Fruit fly (Drosophila melanogaster) whole organism, prepupa: ENCODE results near the gene CG10761.
A peak's percentile ranks its signal among the peaks of the same experiment; 100 is the strongest.

Experiments used
- Blimp-1 ChIP-seq: fragments of 200-800 bp; sonication (Bioruptor generic); optimal IDR thresholded peaks from 3 replicates; lab custom pipeline; 2017; ENCODE audit warnings: missing biosample characterization, missing genetic modification characterization, mild to moderate bottlenecking, moderate library complexity, missing genetic modification reagents
- CG10631 ChIP-seq: fragments of 200-800 bp; sonication (Bioruptor generic); optimal IDR thresholded peaks from 2 replicates; lab custom pipeline; 2016; ENCODE audit warnings: missing biosample characterization, missing genetic modification characterization
- CG10669 ChIP-seq: fragments of 200-800 bp; sonication (Bioruptor generic); optimal IDR thresholded peaks from 3 replicates; lab custom pipeline; 2018; ENCODE audit warnings: missing biosample characterization, mild to moderate bottlenecking, missing genetic modification characterization, moderate library complexity
- CG11294 ChIP-seq: fragments of 200-800 bp; sonication (Bioruptor generic); IDR thresholded peaks from 2 replicates; pipeline ENCODE4 v1.3.6; 2022; ENCODE audit warnings: missing biosample characterization, missing genetic modification characterization
- CG16779 ChIP-seq: fragments of 200-800 bp; sonication (Bioruptor generic); optimal IDR thresholded peaks from 3 replicates; lab custom pipeline; 2017; ENCODE audit warnings: missing biosample characterization, mild to moderate bottlenecking, missing genetic modification characterization
- CG3032 ChIP-seq: fragments of 200-800 bp; optimal IDR thresholded peaks from 2 replicates; lab custom pipeline; 2019; ENCODE audit warnings: missing biosample characterization, mild to moderate bottlenecking, missing genetic modification characterization, moderate library complexity
- CG31627 ChIP-seq: fragments of 200-800 bp; sonication (Bioruptor generic); optimal IDR thresholded peaks from 3 replicates; lab custom pipeline; 2016; ENCODE audit warnings: missing biosample characterization, missing genetic modification characterization
- CG34406 ChIP-seq: fragments of 200-800 bp; sonication (Bioruptor generic); optimal IDR thresholded peaks from 3 replicates; lab custom pipeline; 2016; ENCODE audit warnings: missing biosample characterization, missing genetic modification characterization
- CG3919 ChIP-seq: fragments of 200-800 bp; sonication (Bioruptor generic); optimal IDR thresholded peaks from 3 replicates; lab custom pipeline; 2016; ENCODE audit warnings: missing biosample characterization, missing genetic modification characterization
- CG4318 ChIP-seq: fragments of 200-800 bp; sonication (Bioruptor generic); optimal IDR thresholded peaks from 3 replicates; lab custom pipeline; 2017; ENCODE audit warnings: missing biosample characterization, mild to moderate bottlenecking, missing genetic modification characterization
- CG6163 ChIP-seq: fragments of 200-800 bp; sonication (Bioruptor generic); IDR thresholded peaks from 3 replicates; pipeline ENCODE4 v1.3.6; 2022; ENCODE audit warnings: missing biosample characterization, missing genetic modification characterization
- CG6276 ChIP-seq: fragments of 200-800 bp; sonication (Bioruptor generic); optimal IDR thresholded peaks from 2 replicates; lab custom pipeline; 2017; ENCODE audit warnings: missing biosample characterization, mild to moderate bottlenecking, missing genetic modification characterization
- CG6792 ChIP-seq: fragments of 200-800 bp; sonication (Bioruptor generic); optimal IDR thresholded peaks from 3 replicates; lab custom pipeline; 2016; ENCODE audit warnings: missing biosample characterization, missing genetic modification characterization
- CG6854 ChIP-seq: fragments of 200-800 bp; sonication (Bioruptor generic); optimal IDR thresholded peaks from 2 replicates; lab custom pipeline; 2017; ENCODE audit warnings: missing biosample characterization, mild to moderate bottlenecking, missing genetic modification characterization
- CG7368 ChIP-seq: fragments of 200-800 bp; sonication (Bioruptor generic); optimal IDR thresholded peaks from 3 replicates; lab custom pipeline; 2016; ENCODE audit warnings: missing biosample characterization, missing genetic modification characterization
- CG8632 ChIP-seq: fragments of 200-800 bp; sonication (Bioruptor generic); optimal IDR thresholded peaks from 3 replicates; lab custom pipeline; 2016; ENCODE audit warnings: missing biosample characterization, missing genetic modification characterization
- CG9139 ChIP-seq: fragments of 200-800 bp; sonication (Bioruptor generic); optimal IDR thresholded peaks from 3 replicates; lab custom pipeline; 2017; ENCODE audit warnings: missing biosample characterization, mild to moderate bottlenecking, missing genetic modification characterization
- Eip78C ChIP-seq: fragments of 200-800 bp; sonication (Bioruptor generic); peaks from one replicate; lab custom pipeline; 2016; ENCODE audit warnings: missing biosample characterization, missing genetic modification characterization
- Eip93F ChIP-seq: fragments of 200-800 bp; sonication (Bioruptor generic); optimal IDR thresholded peaks from 2 replicates; lab custom pipeline; 2016; ENCODE audit warnings: missing biosample characterization, mild to moderate bottlenecking, missing genetic modification characterization
- Ets21C ChIP-seq: fragments of 200-800 bp; sonication (Bioruptor generic); optimal IDR thresholded peaks from 3 replicates; lab custom pipeline; 2016; ENCODE audit warnings: missing biosample characterization, missing genetic modification characterization
- Ets96B ChIP-seq: fragments of 200-800 bp; optimal IDR thresholded peaks from 2 replicates; lab custom pipeline; 2019; ENCODE audit warnings: missing biosample characterization, mild to moderate bottlenecking, missing genetic modification characterization, moderate library complexity
- Hr38 ChIP-seq: sonication (Bioruptor generic); optimal IDR thresholded peaks from 2 replicates; lab custom pipeline; 2016; ENCODE audit warnings: missing biosample characterization, missing genetic modification characterization
- Hr39 ChIP-seq: fragments of 200-800 bp; sonication (Bioruptor generic); optimal IDR thresholded peaks from 2 replicates; lab custom pipeline; 2016; ENCODE audit warnings: missing biosample characterization, missing genetic modification characterization
- Hr4 ChIP-seq: fragments of 200-800 bp; sonication (Bioruptor generic); optimal IDR thresholded peaks from 3 replicates; lab custom pipeline; 2016; ENCODE audit warnings: missing biosample characterization, missing genetic modification characterization
- Lpt ChIP-seq: fragments of 200-800 bp; sonication (Bioruptor generic); optimal IDR thresholded peaks from 3 replicates; lab custom pipeline; 2016; ENCODE audit warnings: missing biosample characterization, missing genetic modification characterization
- Met ChIP-seq: fragments of 200-800 bp; sonication (Bioruptor generic); optimal IDR thresholded peaks from 3 replicates; lab custom pipeline; 2016; ENCODE audit warnings: missing biosample characterization, missing genetic modification characterization
- OdsH ChIP-seq: fragments of 200-800 bp; sonication (Bioruptor generic); optimal IDR thresholded peaks from 3 replicates; lab custom pipeline; 2016; ENCODE audit warnings: missing biosample characterization, missing genetic modification characterization
- Smox ChIP-seq: fragments of 200-800 bp; sonication (Bioruptor generic); optimal IDR thresholded peaks from 3 replicates; lab custom pipeline; 2016; ENCODE audit warnings: missing biosample characterization, missing genetic modification characterization
- Sox14 ChIP-seq: fragments of 200-800 bp; sonication (Bioruptor generic); optimal IDR thresholded peaks from 3 replicates; lab custom pipeline; 2016; ENCODE audit warnings: missing biosample characterization, missing genetic modification characterization
- achi ChIP-seq: fragments of 200-800 bp; sonication (Bioruptor generic); optimal IDR thresholded peaks from 3 replicates; lab custom pipeline; 2016; ENCODE audit warnings: missing biosample characterization, missing genetic modification characterization
- acj6 ChIP-seq: fragments of 200-800 bp; sonication (Bioruptor generic); optimal IDR thresholded peaks from 3 replicates; lab custom pipeline; 2016; ENCODE audit warnings: missing biosample characterization, missing genetic modification characterization
- cyc ChIP-seq: fragments of 200-800 bp; sonication (Bioruptor generic); optimal IDR thresholded peaks from 3 replicates; lab custom pipeline; 2016; ENCODE audit warnings: missing biosample characterization, missing genetic modification characterization
- dac ChIP-seq: fragments of 200-800 bp; sonication (Bioruptor generic); optimal IDR thresholded peaks from 2 replicates; lab custom pipeline; 2017; ENCODE audit warnings: missing biosample characterization, mild to moderate bottlenecking, missing genetic modification characterization
- dsx ChIP-seq: fragments of 200-800 bp; optimal IDR thresholded peaks from 3 replicates; lab custom pipeline; 2019; ENCODE audit warnings: missing biosample characterization, mild to moderate bottlenecking, missing genetic modification characterization, moderate library complexity; ENCODE audit not compliant: poor library complexity, severe bottlenecking
- eg ChIP-seq: fragments of 200-800 bp; sonication (Bioruptor generic); IDR thresholded peaks from 3 replicates; pipeline ENCODE4 v1.3.6; 2022; ENCODE audit warnings: missing biosample characterization, missing genetic modification characterization
- esn ChIP-seq: fragments of 200-800 bp; sonication (Bioruptor generic); optimal IDR thresholded peaks from 2 replicates; lab custom pipeline; 2016; ENCODE audit warnings: missing biosample characterization, mild to moderate bottlenecking, missing genetic modification characterization, moderate library complexity
- fd59A ChIP-seq: fragments of 200-800 bp; sonication (Bioruptor generic); optimal IDR thresholded peaks from 2 replicates; lab custom pipeline; 2017; ENCODE audit warnings: missing biosample characterization, mild to moderate bottlenecking, missing genetic modification characterization, missing genetic modification reagents
- fd85E ChIP-seq: fragments of 200-800 bp; sonication (Bioruptor generic); optimal IDR thresholded peaks from 3 replicates; lab custom pipeline; 2016; ENCODE audit warnings: missing biosample characterization, missing genetic modification characterization
- lz ChIP-seq: fragments of 200-800 bp; sonication (Bioruptor generic); optimal IDR thresholded peaks from 3 replicates; lab custom pipeline; 2016; ENCODE audit warnings: missing biosample characterization, missing genetic modification characterization
- net ChIP-seq: fragments of 200-800 bp; sonication (Bioruptor generic); optimal IDR thresholded peaks from 3 replicates; lab custom pipeline; 2016; ENCODE audit warnings: missing biosample characterization, missing genetic modification characterization
- pdm3 ChIP-seq: fragments of 200-800 bp; sonication (Bioruptor generic); optimal IDR thresholded peaks from 3 replicates; lab custom pipeline; 2016; ENCODE audit warnings: missing biosample characterization, missing genetic modification characterization
- salr ChIP-seq, 2 experiments: fragments of 200-800 bp; sonication (Bioruptor generic); optimal IDR thresholded peaks; 3 replicates each; lab custom pipeline; 2016 to 2018; ENCODE audit warnings: missing biosample characterization in 2 of 2, missing genetic modification characterization in 2 of 2, mild to moderate bottlenecking in 1 of 2
- spab ChIP-seq: fragments of 200-800 bp; sonication (Bioruptor generic); optimal IDR thresholded peaks from 2 replicates; lab custom pipeline; 2017; ENCODE audit warnings: missing biosample characterization, mild to moderate bottlenecking, missing genetic modification characterization, missing genetic modification reagents
- ss ChIP-seq, 2 experiments: fragments of 200-800 bp; sonication (Bioruptor generic); optimal IDR thresholded peaks; 2 replicates in 1 of 2; 3 replicates in 1 of 2; lab custom pipeline; 2017 to 2018; ENCODE audit warnings: mild to moderate bottlenecking in 2 of 2, missing biosample characterization in 2 of 2, missing genetic modification characterization in 2 of 2, moderate library complexity in 1 of 2

Gene CG10761

dm6 chrX:8143537-8143936, 19.1 kb downstream of the CG10761 start, which contains the start of gene CG17982 (continued):
- peak; percentile 90 for TF ChIP-seq CG10631 (GFP tag; lab: Kevin White, UChicago)
- peak; percentile 91 for TF ChIP-seq acj6 (GFP tag; lab: Kevin White, UChicago)
- peak; percentile 93 for TF ChIP-seq CG6163 (GFP tag; lab: Robert Waterston, UW)
- TF ChIP-seq dac (GFP tag; lab: Kevin White, UChicago), result peak; percentile 80
- peak; percentile 86 for TF ChIP-seq Lpt (GFP tag; lab: Kevin White, UChicago)
- peak; percentile 68 for TF ChIP-seq fd85E (GFP tag; lab: Kevin White, UChicago)
- TF ChIP-seq CG9139 (GFP tag; lab: Kevin White, UChicago), result no peak
- TF ChIP-seq CG11294 (GFP tag; lab: Robert Waterston, UW), result peak; percentile 69
- TF ChIP-seq, all 60 proteins: peak for 52

dm6 chrX:8142067-8142462, 20.5 kb downstream of the CG10761 start, which contains the start of gene Smox:
Gene Smox (minus strand): TSS chrX:8142279.
- TF ChIP-seq Sox14, result peak; percentile 18
- no peak for TF ChIP-seq CG3919 (GFP tag; lab: Kevin White, UChicago)
- TF ChIP-seq Eip78C (GFP tag; lab: Kevin White, UChicago), result peak; percentile 50

- TF ChIP-seq Met (peak; percentile 24), fd85E (GFP tag; lab: Kevin White, UChicago) (no peak), CG3919 (GFP tag; lab: Kevin White, UChicago) (peak; percentile 17), Hr39 (GFP tag; lab: Kevin White, UChicago) (peak; percentile 21), CG10669 (GFP tag; lab: Kevin White, UChicago) (no peak), Ets96B (peak; percentile 28), esn (GFP tag; lab: Kevin White, UChicago) (peak; percentile 47), Ets21C (GFP tag; lab: Kevin White, UChicago) (no peak), Eip93F (GFP tag; lab: Kevin White, UChicago) (peak; percentile 0), Hr4 (GFP tag; lab: Kevin White, UChicago) (no peak), CG10631 (GFP tag; lab: Kevin White, UChicago) (no peak), Sox14 (no peak), CG34406 (GFP tag; lab: Kevin White, UChicago) (peak; percentile 6), CG9139 (GFP tag; lab: Kevin White, UChicago) (no peak), net (peak; percentile 47), Hr38 (GFP tag; lab: Kevin White, UChicago) (no peak), CG6792 (peak; percentile 20), acj6 (GFP tag; lab: Kevin White, UChicago) (no peak), Lpt (GFP tag; lab: Kevin White, UChicago) (no peak), CG8632 (GFP tag; lab: Kevin White, UChicago) (peak; percentile 17), Eip78C (GFP tag; lab: Kevin White, UChicago) (peak; percentile 68), CG31627 (GFP tag; lab: Kevin White, UChicago) (no peak), OdsH (no peak), salr (GFP tag; optimal IDR thresholded peaks at IDR 0.05; lab: Kevin White, UChicago) (peak in 1 of 2 experiments; percentile 9), CG7368 (peak; percentile 19), pdm3 (GFP tag; lab: Kevin White, UChicago) (peak; percentile 8), fd59A (GFP tag; lab: Kevin White, UChicago) (no peak), lz (GFP tag; lab: Kevin White, UChicago) (no peak), CG6854 (GFP tag; lab: Kevin White, UChicago) (peak; percentile 38), achi (no peak), ss (GFP tag; optimal IDR thresholded peaks at IDR 0.05; lab: Kevin White, UChicago) (peak; percentile 52 to 70), CG6163 (GFP tag; lab: Robert Waterston, UW) (peak; percentile 57; the same call in 1 of the 3 replicates), CG6276 (GFP tag; lab: Kevin White, UChicago) (no peak), CG3032 (peak; percentile 3), cyc (no peak), Smox (no peak), dac (GFP tag; lab: Kevin White, UChicago) (no peak), CG4318 (GFP tag; lab: Kevin White, UChicago) (no peak), spab (no peak), Blimp-1 (GFP tag; lab: Kevin White, UChicago) (no peak), dsx (no peak), CG11294 (GFP tag; lab: Robert Waterston, UW) (no peak), CG16779 (tag; lab: Kevin White, UChicago) (no peak), eg (GFP tag; lab: Robert Waterston, UW) (peak; percentile 57)
Measured at dm6 chrX:8141353-8142066, 21.1 kb downstream of the CG10761 start.
